Worm (Caenorhabditis elegans) whole organism, mixed stage, embryonic: ENCODE results near the gene F08D12.3.

ENCODE experiments used
- elt-3 ChIP-seq: fragments of 150-350 bp; optimal IDR thresholded peaks from 2 replicates; lab custom pipeline; 2014; ENCODE audit warnings: missing biosample characterization, missing genetic modification characterization
- hlh-1 ChIP-seq: fragments of 150-350 bp; optimal IDR thresholded peaks from 2 replicates; lab custom pipeline; 2014; ENCODE audit warnings: missing biosample characterization, missing genetic modification reagents, missing genetic modification characterization
- sem-2 ChIP-seq: fragments of 200-800 bp; sonication (Bioruptor generic); optimal IDR thresholded peaks from 2 replicates; lab custom pipeline; 2018; ENCODE audit warnings: mild to moderate bottlenecking, missing genetic modification characterization, missing compliant biosample characterization
- sptf-1 ChIP-seq: sonication (generic microtip); optimal IDR thresholded peaks from 2 replicates; lab custom pipeline; 2017; ENCODE audit warnings: mild to moderate bottlenecking, missing genetic modification characterization, moderate library complexity, missing compliant biosample characterization
- tbx-8 ChIP-seq: fragments of 200-800 bp; sonication (Bioruptor generic); optimal IDR thresholded peaks from 2 replicates; lab custom pipeline; 2018; ENCODE audit warnings: mild to moderate bottlenecking, missing genetic modification characterization, moderate library complexity, missing compliant biosample characterization
- unc-62 ChIP-seq: fragments of 150-350 bp; optimal IDR thresholded peaks from 2 replicates; lab custom pipeline; 2014; ENCODE audit warnings: missing biosample characterization, missing genetic modification reagents, missing genetic modification characterization

DNA sequence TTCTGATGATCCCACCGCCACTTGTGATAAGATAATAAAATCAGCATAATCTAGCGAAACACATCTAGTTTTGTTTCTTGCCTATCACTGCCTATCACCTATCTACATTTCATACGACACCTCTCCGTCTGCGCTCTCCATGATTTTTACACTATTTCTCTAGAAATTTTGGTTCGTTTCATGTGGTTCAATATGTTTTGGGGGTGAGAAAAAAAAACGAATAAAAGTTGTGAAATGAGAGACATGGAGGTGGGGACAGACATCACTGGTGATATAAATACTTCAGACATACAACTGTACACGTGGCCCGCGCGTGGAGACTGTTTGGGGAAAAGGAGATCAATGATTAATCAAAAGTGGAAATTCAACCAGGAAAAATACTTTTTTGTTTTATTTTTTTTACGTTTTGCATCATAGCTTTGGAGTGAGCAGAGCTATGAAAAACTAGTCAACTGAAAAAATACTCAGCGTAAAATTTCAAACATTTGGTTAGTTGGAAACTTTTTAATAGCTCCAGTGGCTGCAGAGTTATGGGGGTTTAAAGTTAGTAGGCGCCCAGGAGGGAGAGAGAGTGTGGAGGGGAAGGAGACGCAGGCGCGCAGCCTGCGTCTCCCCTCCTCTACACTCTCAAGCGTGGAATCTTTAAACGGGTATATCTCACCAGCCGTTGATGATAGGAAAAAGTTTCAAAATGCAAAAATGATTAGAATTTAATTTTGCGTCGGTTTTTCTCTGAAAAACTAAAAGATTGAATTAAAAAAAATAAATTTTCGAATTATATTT is 23.6 kb downstream of the F08D12.3 start:
- TF ChIP-seq sptf-1 (tag; lab: Kevin White, UChicago) (no peak), elt-3 (tag; lab: Kevin White, UChicago) (no peak), unc-62 (GFP tag; lab: Kevin White, UChicago) (no peak), tbx-8 (GFP tag; lab: Kevin White, UChicago) (no peak), hlh-1 (tag; lab: Kevin White, UChicago) (no peak), sem-2 (no peak)
